Fruit fly (Drosophila melanogaster): ENCODE data around the gene Prps.

Gene Prps

dm6 chr3L:9678007-9678497 is 18.4 kb downstream of the Prps start (continued):
- no peak for TF ChIP-seq CG10565 (GFP tag; optimal IDR thresholded peaks at IDR 0.05)
- peak; percentile 3 for TF ChIP-seq Antp (GFP tag; optimal IDR thresholded peaks at IDR 0.05)
- peak; percentile 35 for TF ChIP-seq CG18262 (tag; optimal IDR thresholded peaks at IDR 0.05)
- TF ChIP-seq CG1603 (tag; optimal IDR thresholded peaks at IDR 0.05): peak; percentile 36
- TF ChIP-seq nerfin-1 (tag; optimal IDR thresholded peaks at IDR 0.05): peak; percentile 9
- TF ChIP-seq bsh (GFP tag; optimal IDR thresholded peaks at IDR 0.05): peak; percentile 4 to 14
- TF ChIP-seq klu (GFP tag; IDR thresholded peaks at IDR 0.05): no peak
- TF ChIP-seq eve (GFP tag; optimal IDR thresholded peaks at IDR 0.05): peak in 1 of 2 experiments; percentile 54
- peak in 1 of 2 experiments; percentile 54 for TF ChIP-seq Eip74EF (GFP tag; optimal IDR thresholded peaks at IDR 0.05)
- no peak for TF ChIP-seq phol (tag; optimal IDR thresholded peaks at IDR 0.05)
- peak; percentile 19 for TF ChIP-seq tio (GFP tag; optimal IDR thresholded peaks at IDR 0.05)
- no peak for TF ChIP-seq sc (optimal IDR thresholded peaks at IDR 0.05)
- peak; percentile 23 for TF ChIP-seq sc (GFP tag; optimal IDR thresholded peaks at IDR 0.05)
- no peak for TF ChIP-seq dpn (GFP tag; optimal IDR thresholded peaks at IDR 0.05)
- peak; percentile 13 for TF ChIP-seq sqz (GFP tag; optimal IDR thresholded peaks at IDR 0.05)
- peak; percentile 33; the same call in 1 of the 2 replicates for TF ChIP-seq Xrp1 (GFP tag; IDR thresholded peaks at IDR 0.05)
- peak; percentile 18 for TF ChIP-seq CG13123 (GFP tag; optimal IDR thresholded peaks at IDR 0.05)
- peak; percentile 2 for TF ChIP-seq tap (tag; optimal IDR thresholded peaks at IDR 0.05)
- TF ChIP-seq chm (GFP tag; IDR thresholded peaks at IDR 0.05): 0 out of 2 replicates have a peak, but pooled peaks have one; percentile 7
- no peak for TF ChIP-seq salm (tag; optimal IDR thresholded peaks at IDR 0.05)
- TF ChIP-seq tll (GFP tag; optimal IDR thresholded peaks at IDR 0.05): peak in 1 of 2 experiments; percentile 42

dm6 chr3L:9677260-9677659 is 19.2 kb downstream of the Prps start:
- peak; percentile 56; the same call in 1 of the 3 replicates for TF ChIP-seq sr (GFP tag; IDR thresholded peaks at IDR 0.05)
- TF ChIP-seq fru (optimal IDR thresholded peaks at IDR 0.05): no peak
- TF ChIP-seq Hr39 (optimal IDR thresholded peaks at IDR 0.05): no peak
- peak; percentile 4 for TF ChIP-seq ftz-f1 (GFP tag; optimal IDR thresholded peaks at IDR 0.05)
- TF ChIP-seq CG31441 (GFP tag; IDR thresholded peaks at IDR 0.05): no peak
- TF ChIP-seq fd96Cb (tag; optimal IDR thresholded peaks at IDR 0.05): no peak
- no peak for TF ChIP-seq CG4424 (GFP tag; optimal IDR thresholded peaks at IDR 0.05)
- TF ChIP-seq CG3847 (GFP tag; IDR thresholded peaks at IDR 0.05): no peak
- TF ChIP-seq CG30020 (tag; optimal IDR thresholded peaks at IDR 0.05): no peak
- no peak for TF ChIP-seq pan (optimal IDR thresholded peaks at IDR 0.05)
- TF ChIP-seq pan (GFP tag; optimal IDR thresholded peaks at IDR 0.05 in 1 of 2, IDR thresholded peaks at IDR 0.05 in 1 of 2): no peak
- TF ChIP-seq GATAe (GFP tag; conservative IDR thresholded peaks at IDR 0.05): no peak
- TF ChIP-seq Drgx (GFP tag; IDR thresholded peaks at IDR 0.05): 0 out of 2 replicates have a peak, but pooled peaks have one; percentile 9
- TF ChIP-seq CG17385 (GFP tag; optimal IDR thresholded peaks at IDR 0.05): peak; percentile 37
- TF ChIP-seq ap (GFP tag; IDR thresholded peaks at IDR 0.05): no peak
- no peak for TF ChIP-seq bsh (GFP tag; optimal IDR thresholded peaks at IDR 0.05)

- TF ChIP-seq BtbVII (GFP tag; optimal IDR thresholded peaks at IDR 0.05) (peak; percentile 48), dmrt11E (tag; optimal IDR thresholded peaks at IDR 0.05) (no peak), lbe (GFP tag; optimal IDR thresholded peaks at IDR 0.05) (peak; percentile 76), CG2712 (tag; optimal IDR thresholded peaks at IDR 0.05) (no peak), MTF-1 (GFP tag; optimal IDR thresholded peaks at IDR 0.05; ENCODE audit: borderline replicate concordance) (peak; percentile 15), CG31224 (GFP tag; IDR thresholded peaks at IDR 0.05) (no peak), crp (GFP tag; optimal IDR thresholded peaks at IDR 0.05) (peak in 1 of 2 experiments; percentile 81), Hmx (GFP tag; optimal IDR thresholded peaks at IDR 0.05) (no peak), so (GFP tag; IDR thresholded peaks at IDR 0.05) (no peak), Dbx (GFP tag; IDR thresholded peaks at IDR 0.05) (no peak), CG18262 (tag; optimal IDR thresholded peaks at IDR 0.05) (no peak), Adf1 (GFP tag; IDR thresholded peaks at IDR 0.05) (peak; percentile 70; the same call in 1 of the 2 replicates), scrt (GFP tag; optimal IDR thresholded peaks at IDR 0.05) (no peak), amos (GFP tag; IDR thresholded peaks at IDR 0.05; ENCODE audit: partially characterized antibody) (no peak), exex (tag; optimal IDR thresholded peaks at IDR 0.05) (peak; percentile 88), Dfd (GFP tag; optimal IDR thresholded peaks at IDR 0.05) (no peak)
These were observed 21.0 kb downstream of the Prps start for dm6 chr3L:9675528-9675963.

All from whole organism, embryonic.